Worm (Caenorhabditis elegans): ENCODE data around the gene T14G8.2.

DNA sequence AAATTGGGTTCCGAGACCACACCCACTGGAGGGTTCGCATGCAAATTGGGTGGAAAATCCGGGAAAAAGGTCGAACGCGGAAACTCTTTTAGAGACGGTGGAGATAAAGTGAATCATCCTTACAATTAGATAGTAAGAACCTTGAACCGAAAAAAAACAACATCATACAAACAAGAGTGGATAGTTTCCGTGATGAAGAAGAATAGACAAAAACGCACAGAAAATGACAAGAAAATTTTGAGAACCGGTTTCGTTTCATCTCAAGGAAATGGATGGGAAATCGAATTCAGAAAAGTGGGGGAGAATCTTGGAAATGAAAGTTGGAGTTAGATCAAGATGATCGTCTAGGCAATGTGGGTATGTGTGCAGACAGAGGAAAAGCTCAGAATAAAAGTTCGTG, 42.4 kb upstream of the T14G8.2 start:
- TF ChIP-seq sdz-38 (tag; optimal IDR thresholded peaks at IDR 0.05), result no peak
- TF ChIP-seq rcor-1 (GFP tag; IDR thresholded peaks at IDR 0.05), result no peak
- no peak for TF ChIP-seq B0261.1 (tag; optimal IDR thresholded peaks at IDR 0.05)
- no peak for TF ChIP-seq bed-2 (GFP tag; IDR thresholded peaks at IDR 0.05)
- no peak for TF ChIP-seq C06A6.2 (GFP tag; conservative IDR thresholded peaks at IDR 0.05)
- TF ChIP-seq attf-6 (GFP tag; IDR thresholded peaks at IDR 0.05), result no peak
- TF ChIP-seq ama-1 (optimal IDR thresholded peaks at IDR 0.05), result no peak
- no peak for TF ChIP-seq ama-1 (GFP tag; optimal IDR thresholded peaks at IDR 0.05)
- TF ChIP-seq lin-54 (GFP tag; optimal IDR thresholded peaks at IDR 0.05), result no peak
- no peak for TF ChIP-seq aptf-2 (GFP tag; conservative IDR thresholded peaks at IDR 0.05)
- no peak for TF ChIP-seq dpff-1 (tag; optimal IDR thresholded peaks at IDR 0.05)
- no peak for TF ChIP-seq nfya-1 (tag; optimal IDR thresholded peaks at IDR 0.05; ENCODE audit: borderline replicate concordance, insufficient read depth)
- TF ChIP-seq nhr-179 (tag; optimal IDR thresholded peaks at IDR 0.05), result no peak

Data from whole organism, young adult.